Worm (Caenorhabditis elegans) whole organism, L4/young adult: ENCODE measurements around the gene D2045.9.

Source experiments
- W03F9.2 ChIP-seq: fragments of 150-350 bp; optimal IDR thresholded peaks from 2 replicates; lab custom pipeline; 2014; ENCODE audit warnings: missing biosample characterization, missing genetic modification characterization
- dao-5 ChIP-seq: sonication (generic microtip); optimal IDR thresholded peaks from 2 replicates; lab custom pipeline; 2016; ENCODE audit warnings: missing genotype, missing genetic modification characterization, moderate library complexity, missing compliant biosample characterization
- him-1 ChIP-seq: sonication (generic microtip); optimal IDR thresholded peaks from 2 replicates; lab custom pipeline; 2016; ENCODE audit warnings: missing genotype, missing genetic modification reagents, missing genetic modification characterization, missing compliant biosample characterization

DNA sequence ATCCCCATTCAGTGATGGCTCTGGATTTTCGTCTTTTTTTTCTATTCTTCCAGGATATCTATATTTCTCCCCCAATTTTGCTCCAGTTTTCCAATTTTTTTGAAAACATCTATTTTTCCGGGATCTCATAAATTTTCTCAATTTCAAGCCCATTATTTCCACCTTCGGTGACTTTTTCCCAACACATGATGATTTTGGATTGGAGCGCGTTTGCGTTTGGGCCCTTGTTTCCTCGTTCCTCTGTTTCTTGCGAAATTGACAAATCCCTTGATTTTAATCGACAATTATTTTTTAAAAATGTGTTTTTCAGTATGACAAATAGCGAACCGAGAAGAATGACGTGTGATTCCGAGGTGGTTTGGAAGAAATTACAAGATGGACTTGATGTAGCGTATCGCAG lies 4.1 kb upstream of the D2045.9 start, which contains the start of gene cul-1:
- TF ChIP-seq him-1 (tag; lab: Kevin White, UChicago) = no peak
- no peak for TF ChIP-seq dao-5 (tag; lab: Kevin White, UChicago)
- TF ChIP-seq W03F9.2 (tag; lab: Kevin White, UChicago) = no peak
